Fruit fly (Drosophila melanogaster) whole organism, embryonic: ENCODE measurements around the gene CG1943.

Experiments used
- Antp ChIP-seq: fragments of 200-800 bp; sonication (Bioruptor generic); optimal IDR thresholded peaks from 3 replicates; lab custom pipeline; 2016; ENCODE audit warnings: missing biosample characterization, missing genetic modification characterization
- Atf3 ChIP-seq: fragments of 200-800 bp; sonication (Bioruptor generic); optimal IDR thresholded peaks from 3 replicates; lab custom pipeline; 2016; ENCODE audit warnings: missing biosample characterization, missing genetic modification characterization
- CG10274 ChIP-seq: fragments of 200-800 bp; sonication (Bioruptor generic); optimal IDR thresholded peaks from 3 replicates; lab custom pipeline; 2017; ENCODE audit warnings: missing biosample characterization, mild to moderate bottlenecking, missing genetic modification characterization
- CG10565 ChIP-seq: fragments of 200-800 bp; sonication (Bioruptor generic); optimal IDR thresholded peaks from 3 replicates; lab custom pipeline; 2016; ENCODE audit warnings: missing biosample characterization, mild to moderate bottlenecking, missing genetic modification characterization
- CG10979 ChIP-seq: fragments of 200-800 bp; sonication (Bioruptor generic); optimal IDR thresholded peaks from 2 replicates; lab custom pipeline; 2018; ENCODE audit warnings: missing biosample characterization, mild to moderate bottlenecking, missing genetic modification characterization, moderate library complexity
- CG11696 ChIP-seq: fragments of 200-800 bp; sonication (Bioruptor generic); IDR thresholded peaks from 2 replicates; pipeline ENCODE4 v1.3.6; 2022; ENCODE audit warnings: missing biosample characterization, missing genetic modification characterization
- CG14014 ChIP-seq: fragments of 200-800 bp; sonication (Bioruptor generic); IDR thresholded peaks from 2 replicates; pipeline ENCODE4 v1.3.6; 2022; ENCODE audit warnings: missing biosample characterization, missing genetic modification characterization
- CG15479 ChIP-seq: fragments of 200-800 bp; sonication (Bioruptor generic); optimal IDR thresholded peaks from 3 replicates; lab custom pipeline; 2019; ENCODE audit warnings: missing biosample characterization, mild to moderate bottlenecking, missing genetic modification characterization, moderate library complexity
- CG17912 ChIP-seq: fragments of 200-800 bp; sonication (Bioruptor generic); optimal IDR thresholded peaks from 2 replicates; lab custom pipeline; 2018; ENCODE audit warnings: missing biosample characterization, mild to moderate bottlenecking, missing genetic modification characterization
- CG1832 ChIP-seq: fragments of 200-800 bp; sonication (Bioruptor generic); optimal IDR thresholded peaks from 2 replicates; lab custom pipeline; 2017; ENCODE audit warnings: missing biosample characterization, mild to moderate bottlenecking, missing genetic modification characterization, inconsistent platforms
- CG31365 ChIP-seq: fragments of 200-800 bp; sonication (Bioruptor generic); optimal IDR thresholded peaks from 2 replicates; lab custom pipeline; 2018; ENCODE audit warnings: missing biosample characterization, mild to moderate bottlenecking, missing genetic modification characterization
- CG42726 ChIP-seq: fragments of 200-800 bp; sonication (Bioruptor generic); IDR thresholded peaks from 2 replicates; pipeline ENCODE4 v1.3.6; 2022; ENCODE audit warnings: missing biosample characterization, missing genetic modification characterization; ENCODE audit not compliant: partially characterized antibody
- CG4360 ChIP-seq: fragments of 200-800 bp; sonication (Bioruptor generic); IDR thresholded peaks from 2 replicates; pipeline ENCODE4 v1.3.6; 2022; ENCODE audit warnings: missing biosample characterization, missing genetic modification characterization
- CG6791 ChIP-seq: fragments of 200-800 bp; sonication (Bioruptor generic); IDR thresholded peaks from 3 replicates; pipeline ENCODE4 v1.3.6; 2022; ENCODE audit warnings: missing biosample characterization, missing genetic modification characterization; ENCODE audit not compliant: partially characterized antibody
- CG7963 ChIP-seq: fragments of 200-800 bp; sonication (Bioruptor generic); IDR thresholded peaks from 3 replicates; pipeline ENCODE4 v1.3.6; 2022; ENCODE audit warnings: missing biosample characterization, missing genetic modification characterization; ENCODE audit not compliant: partially characterized antibody
- CG7987 ChIP-seq: fragments of 200-800 bp; sonication (Bioruptor generic); optimal IDR thresholded peaks from 2 replicates; lab custom pipeline; 2018; ENCODE audit warnings: missing biosample characterization, mild to moderate bottlenecking, missing genetic modification characterization, moderate library complexity
- CG8478 ChIP-seq: fragments of >200 bp; optimal IDR thresholded peaks from 2 replicates; lab custom pipeline; 2018
- CG8944 ChIP-seq: fragments of 200-800 bp; sonication (Bioruptor generic); optimal IDR thresholded peaks from 3 replicates; lab custom pipeline; 2016; ENCODE audit warnings: missing biosample characterization, missing genetic modification characterization
- CG9727 ChIP-seq: fragments of 200-800 bp; sonication (Bioruptor generic); optimal IDR thresholded peaks from 3 replicates; lab custom pipeline; 2017; ENCODE audit warnings: missing biosample characterization, mild to moderate bottlenecking, missing genetic modification characterization
- CG9797 ChIP-seq: fragments of 200-800 bp; sonication (Bioruptor generic); optimal IDR thresholded peaks from 3 replicates; lab custom pipeline; 2018; ENCODE audit warnings: missing biosample characterization, mild to moderate bottlenecking, missing genetic modification characterization
- Dp ChIP-seq: fragments of 200-800 bp; sonication (Bioruptor generic); optimal IDR thresholded peaks from 2 replicates; lab custom pipeline; 2018; ENCODE audit warnings: missing biosample characterization, mild to moderate bottlenecking, missing genetic modification characterization, moderate library complexity
- E2f1 ChIP-seq: fragments of 200-800 bp; sonication (Bioruptor generic); IDR thresholded peaks from 2 replicates; pipeline ENCODE4 v1.3.6; 2022; ENCODE audit warnings: missing biosample characterization, missing genetic modification characterization
- Fer1 ChIP-seq: fragments of 200-800 bp; sonication (Bioruptor generic); optimal IDR thresholded peaks from 2 replicates; lab custom pipeline; 2017; ENCODE audit warnings: missing biosample characterization, mild to moderate bottlenecking, missing genetic modification characterization
- Hand ChIP-seq: fragments of 200-800 bp; sonication (Bioruptor generic); optimal IDR thresholded peaks from 2 replicates; lab custom pipeline; 2017; ENCODE audit warnings: mild to moderate bottlenecking, missing biosample characterization, missing genetic modification reagents, missing genetic modification characterization
- HmgD ChIP-seq: fragments of 200-800 bp; sonication (Bioruptor generic); optimal IDR thresholded peaks from 3 replicates; lab custom pipeline; 2016; ENCODE audit warnings: missing biosample characterization, missing genetic modification characterization
- Hmx ChIP-seq: fragments of 200-800 bp; sonication (Bioruptor generic); optimal IDR thresholded peaks from 2 replicates; lab custom pipeline; 2016; ENCODE audit warnings: missing biosample characterization, missing genetic modification characterization
- Lhr ChIP-seq: fragments of 200-800 bp; sonication (Bioruptor generic); optimal IDR thresholded peaks from 3 replicates; lab custom pipeline; 2017; ENCODE audit warnings: mild to moderate bottlenecking, missing biosample characterization, missing genetic modification reagents, missing genetic modification characterization
- Mad ChIP-seq: fragments of 200-800 bp; sonication (Bioruptor generic); optimal IDR thresholded peaks from 2 replicates; lab custom pipeline; 2016; ENCODE audit warnings: missing biosample characterization, missing genetic modification characterization
- Mrtf ChIP-seq: fragments of 200-800 bp; sonication (Bioruptor generic); IDR thresholded peaks from 3 replicates; pipeline ENCODE4 v1.3.6; 2022; ENCODE audit warnings: missing biosample characterization, missing genetic modification characterization
- NfI ChIP-seq: fragments of 200-800 bp; sonication (Bioruptor generic); optimal IDR thresholded peaks from 3 replicates; lab custom pipeline; 2018; ENCODE audit warnings: missing biosample characterization, mild to moderate bottlenecking, missing genetic modification characterization, moderate library complexity
- Rfx ChIP-seq: fragments of 200-800 bp; sonication (Bioruptor generic); IDR thresholded peaks from 2 replicates; pipeline ENCODE4 v1.3.6; 2022; ENCODE audit warnings: missing biosample characterization, missing genetic modification characterization
- chif ChIP-seq, 2 experiments: fragments of 200-800 bp; sonication (Bioruptor generic); optimal IDR thresholded peaks; 3 replicates each; lab custom pipeline; 2016; ENCODE audit warnings: missing biosample characterization in 2 of 2, missing genetic modification characterization in 2 of 2
- chm ChIP-seq: fragments of 200-800 bp; sonication (Bioruptor generic); IDR thresholded peaks from 2 replicates; pipeline ENCODE4 v1.3.6; 2022; ENCODE audit warnings: missing biosample characterization, missing genetic modification characterization
- croc ChIP-seq: fragments of 200-800 bp; sonication (Bioruptor generic); conservative IDR thresholded peaks from 3 replicates; pipeline ENCODE4 v1.3.6; 2022; ENCODE audit warnings: missing biosample characterization, missing genetic modification characterization
- eve ChIP-seq, 2 experiments: fragments of >200 bp; optimal IDR thresholded peaks; 2 replicates each; lab custom pipeline; 2017; ENCODE audit warnings: missing biosample characterization in 2 of 2, missing genetic modification characterization in 2 of 2
- exex ChIP-seq: fragments of 200-800 bp; sonication (Bioruptor generic); optimal IDR thresholded peaks from 4 replicates; lab custom pipeline; 2018; ENCODE audit warnings: missing biosample characterization, mild to moderate bottlenecking, missing genetic modification characterization, moderate library complexity
- fd3F ChIP-seq: fragments of 200-800 bp; sonication (Bioruptor generic); optimal IDR thresholded peaks from 2 replicates; lab custom pipeline; 2018; ENCODE audit warnings: missing biosample characterization, mild to moderate bottlenecking, missing genetic modification characterization, moderate library complexity
- gcm2 ChIP-seq: fragments of 200-800 bp; sonication (Bioruptor generic); optimal IDR thresholded peaks from 2 replicates; lab custom pipeline; 2016; ENCODE audit warnings: missing biosample characterization, missing genetic modification characterization
- kah ChIP-seq: fragments of 200-800 bp; sonication (Bioruptor generic); optimal IDR thresholded peaks from 2 replicates; lab custom pipeline; 2018; ENCODE audit warnings: missing biosample characterization, mild to moderate bottlenecking, missing genetic modification characterization
- knrl ChIP-seq: fragments of 200-800 bp; sonication (Bioruptor generic); IDR thresholded peaks from 3 replicates; pipeline ENCODE4 v1.3.6; 2022; ENCODE audit warnings: missing biosample characterization, missing genetic modification characterization; ENCODE audit not compliant: partially characterized antibody
- nerfin-1 ChIP-seq: fragments of 200-800 bp; sonication (Bioruptor generic); optimal IDR thresholded peaks from 3 replicates; lab custom pipeline; 2019; ENCODE audit warnings: missing biosample characterization, mild to moderate bottlenecking, missing genetic modification characterization, moderate library complexity
- peb ChIP-seq: fragments of 200-800 bp; sonication (Bioruptor generic); IDR thresholded peaks from 2 replicates; pipeline ENCODE4 v1.3.6; 2022; ENCODE audit warnings: missing biosample characterization, missing genetic modification characterization
- pfk ChIP-seq: fragments of 200-800 bp; sonication (Bioruptor generic); optimal IDR thresholded peaks from 2 replicates; lab custom pipeline; 2018; ENCODE audit warnings: missing biosample characterization, mild to moderate bottlenecking, missing genetic modification characterization, moderate library complexity
- pum ChIP-seq: fragments of 200-800 bp; sonication (Bioruptor generic); optimal IDR thresholded peaks from 2 replicates; lab custom pipeline; 2016; ENCODE audit warnings: missing biosample characterization, missing genetic modification characterization
- ranshi ChIP-seq: fragments of 200-800 bp; sonication (Bioruptor generic); IDR thresholded peaks from 2 replicates; pipeline ENCODE4 v1.3.6; 2022; ENCODE audit warnings: missing biosample characterization, missing genetic modification characterization
- sc ChIP-seq, 3 experiments: fragments of >200 bp in 2 of 3; fragments of 200-800 bp in 1 of 3; sonication (Bioruptor generic) in 1 of 3; optimal IDR thresholded peaks; 2 replicates in 2 of 3; 3 replicates in 1 of 3; lab custom pipeline; 2017; ENCODE audit warnings: mild to moderate bottlenecking in 1 of 3, missing biosample characterization in 1 of 3, missing genetic modification characterization in 1 of 3, missing genetic modification reagents in 1 of 3
- sob ChIP-seq: fragments of 200-800 bp; sonication (Bioruptor generic); IDR thresholded peaks from 2 replicates; pipeline ENCODE4 v1.3.6; 2022; ENCODE audit warnings: missing biosample characterization, missing genetic modification characterization
- sqz ChIP-seq: fragments of 200-800 bp; sonication (Bioruptor generic); optimal IDR thresholded peaks from 3 replicates; lab custom pipeline; 2018; ENCODE audit warnings: missing biosample characterization, mild to moderate bottlenecking, missing genetic modification characterization
- zen ChIP-seq: fragments of 200-800 bp; sonication (Bioruptor generic); optimal IDR thresholded peaks from 3 replicates; lab custom pipeline; 2018; ENCODE audit warnings: missing biosample characterization, mild to moderate bottlenecking, missing genetic modification characterization, moderate library complexity

Gene CG1943

dm6 chr3R:7124109-7124639 is 49.5 kb downstream of the CG1943 start, which contains the start of the genes Alh and CG10098 (continued):
- TF ChIP-seq Mrtf (GFP tag; lab: Robert Waterston, UW) (peak; percentile 82; the same call in 2 of the 3 replicates), CG15479 (GFP tag; lab: Kevin White, UChicago) (no peak), Mad (GFP tag; lab: Kevin White, UChicago) (peak; percentile 73), fd3F (GFP tag; lab: Kevin White, UChicago) (peak; percentile 77), NfI (GFP tag; lab: Kevin White, UChicago) (peak; percentile 82), peb (GFP tag; lab: Robert Waterston, UW) (0 out of 2 replicates have a peak, but pooled peaks have one; percentile 52), CG31365 (tag; lab: Kevin White, UChicago) (no peak), CG9727 (GFP tag; lab: Kevin White, UChicago) (peak; percentile 85), zen (tag; lab: Kevin White, UChicago) (peak; percentile 88), CG8478 (lab: Kevin White, UChicago) (peak; percentile 80), Dp (GFP tag; lab: Kevin White, UChicago) (peak; percentile 17), CG7963 (GFP tag; lab: Robert Waterston, UW) (no peak), HmgD (peak; percentile 58), chif (GFP tag; optimal IDR thresholded peaks at IDR 0.05; lab: Kevin White, UChicago) (peak; percentile 85 to 87), CG42726 (GFP tag; lab: Robert Waterston, UW) (peak; percentile 55; the same call in 1 of the 2 replicates), CG10565 (GFP tag; lab: Kevin White, UChicago) (no peak), CG7987 (no peak), CG1832 (GFP tag; lab: Kevin White, UChicago) (no peak), E2f1 (peak; percentile 62), kah (peak; percentile 40), croc (GFP tag; lab: Robert Waterston, UW) (peak; percentile 74), Atf3 (GFP tag; lab: Kevin White, UChicago) (peak; percentile 82), Hand (peak; percentile 29), pfk (GFP tag; lab: Kevin White, UChicago) (no peak), Fer1 (GFP tag; lab: Kevin White, UChicago) (peak; percentile 45), ranshi (GFP tag; lab: Robert Waterston, UW) (peak; percentile 81; the same call in 1 of the 2 replicates), sqz (GFP tag; lab: Kevin White, UChicago) (no peak), pum (peak; percentile 85), CG8944 (peak; percentile 87), CG10274 (GFP tag; lab: Kevin White, UChicago) (peak; percentile 44), gcm2 (peak; percentile 60), Lhr (GFP tag; lab: Kevin White, UChicago) (peak; percentile 88), CG4360 (GFP tag; lab: Robert Waterston, UW) (no peak), nerfin-1 (tag; lab: Kevin White, UChicago) (no peak), Hmx (GFP tag; lab: Kevin White, UChicago) (peak; percentile 75), CG9797 (GFP tag; lab: Kevin White, UChicago) (peak; percentile 36), knrl (GFP tag; lab: Robert Waterston, UW) (peak; percentile 87; the same call in 2 of the 3 replicates), CG10979 (tag; lab: Kevin White, UChicago) (peak; percentile 65), CG6791 (peak; percentile 67), CG17912 (peak; percentile 15), Rfx (GFP tag; lab: Robert Waterston, UW) (peak; percentile 89), CG11696 (GFP tag; lab: Robert Waterston, UW) (peak; percentile 49; the same call in 1 of the 2 replicates), sob (GFP tag; lab: Robert Waterston, UW) (peak; percentile 80), eve (GFP tag; optimal IDR thresholded peaks at IDR 0.05; lab: Kevin White, UChicago) (no peak), CG14014 (GFP tag; lab: Robert Waterston, UW) (peak; percentile 83), exex (peak; percentile 51), chm (GFP tag; lab: Robert Waterston, UW) (no peak; the same call in 1 of the 2 replicates), Antp (GFP tag; lab: Kevin White, UChicago) (peak; percentile 91), sc (optimal IDR thresholded peaks at IDR 0.05; lab: Kevin White, UChicago) (no peak), sc (GFP tag; optimal IDR thresholded peaks at IDR 0.05; lab: Kevin White, UChicago) (peak; percentile 49)
